ENCODE assay signal across 5 worm cellular contexts in genomic region chrX:14636712-14637111, ce11.
TF ChIP-seq lines count a peak whose summit lies in the region.

No protein-coding gene starts in this region.

TF ChIP-seq in whole organism, L1 larva, 84 proteins besides CTCF, POLR2A, EP300 and RAD21 (continues in another document):
- no peak for TF ChIP-seq dpl-1 (GFP tag; optimal IDR thresholded peaks at IDR 0.05; lab: Kevin White, UChicago)
- no peak for TF ChIP-seq pax-3 (tag; optimal IDR thresholded peaks at IDR 0.05; lab: Kevin White, UChicago)
- peak; percentile 37; the same call in 1 of the 2 replicates for TF ChIP-seq isw-1 (GFP tag; IDR thresholded peaks at IDR 0.05; lab: Robert Waterston, UW)
- TF ChIP-seq nhr-20 (tag; optimal IDR thresholded peaks at IDR 0.05; lab: Kevin White, UChicago), result no peak
- peak; percentile 37; the same call in 1 of the 2 replicates for TF ChIP-seq nhr-19 (GFP tag; conservative IDR thresholded peaks at IDR 0.05; lab: Robert Waterston, UW)
- TF ChIP-seq F16B12.6 (tag; optimal IDR thresholded peaks at IDR 0.05; lab: Kevin White, UChicago), result no peak
- TF ChIP-seq hlh-4 (tag; optimal IDR thresholded peaks at IDR 0.05; lab: Kevin White, UChicago), result no peak
- TF ChIP-seq pqm-1 (tag; optimal IDR thresholded peaks at IDR 0.05; lab: Kevin White, UChicago), result no peak
- peak; percentile 86 for TF ChIP-seq lin-14 (GFP tag; optimal IDR thresholded peaks at IDR 0.05; lab: Kevin White, UChicago)
- TF ChIP-seq ztf-4 (tag; optimal IDR thresholded peaks at IDR 0.05; lab: Kevin White, UChicago), result no peak
- TF ChIP-seq snpc-4 (tag; optimal IDR thresholded peaks at IDR 0.05; lab: Kevin White, UChicago), result peak; percentile 20
- peak; percentile 18 for TF ChIP-seq nhr-71 (tag; optimal IDR thresholded peaks at IDR 0.05; lab: Kevin White, UChicago)
- TF ChIP-seq lsy-2 (tag; optimal IDR thresholded peaks at IDR 0.05; lab: Kevin White, UChicago), result peak in 1 of 2 experiments; percentile 34
- TF ChIP-seq mep-1 (tag; optimal IDR thresholded peaks at IDR 0.05; lab: Kevin White, UChicago), result no peak
- TF ChIP-seq fkh-4 (tag; optimal IDR thresholded peaks at IDR 0.05; lab: Kevin White, UChicago; ENCODE audit: borderline replicate concordance), result no peak
- no peak for TF ChIP-seq swsn-7 (tag; optimal IDR thresholded peaks at IDR 0.05; lab: Kevin White, UChicago)
- no peak for TF ChIP-seq unc-98 (GFP tag; IDR thresholded peaks at IDR 0.05; lab: Robert Waterston, UW)
- TF ChIP-seq hpl-2 (GFP tag; optimal IDR thresholded peaks at IDR 0.05; lab: Kevin White, UChicago), result no peak

TF ChIP-seq in whole organism, L3 larva, 47 proteins besides CTCF, POLR2A, EP300 and RAD21 (continues in another document):
- no peak for TF ChIP-seq elt-2 (tag; optimal IDR thresholded peaks at IDR 0.05; lab: Kevin White, UChicago)
- no peak for TF ChIP-seq ceh-82 (tag; optimal IDR thresholded peaks at IDR 0.05; lab: Kevin White, UChicago)
- peak; percentile 23 for TF ChIP-seq fkh-10 (GFP tag; optimal IDR thresholded peaks at IDR 0.05; lab: Kevin White, UChicago)
- TF ChIP-seq elt-3 (tag; optimal IDR thresholded peaks at IDR 0.05; lab: Kevin White, UChicago), result no peak
- peak; percentile 68 for TF ChIP-seq hmg-11 (tag; optimal IDR thresholded peaks at IDR 0.05; lab: Kevin White, UChicago)
- TF ChIP-seq nhr-28 (tag; optimal IDR thresholded peaks at IDR 0.05; lab: Kevin White, UChicago), result no peak
- TF ChIP-seq egl-5 (tag; optimal IDR thresholded peaks at IDR 0.05; lab: Kevin White, UChicago), result no peak
- no peak for TF ChIP-seq fos-1 (tag; optimal IDR thresholded peaks at IDR 0.05; lab: Kevin White, UChicago)
- no peak for TF ChIP-seq daf-12 (tag; optimal IDR thresholded peaks at IDR 0.05; lab: Kevin White, UChicago)
- peak; percentile 91 for TF ChIP-seq lin-39 (tag; optimal IDR thresholded peaks at IDR 0.05; lab: Kevin White, UChicago)
- no peak for TF ChIP-seq ZK546.5 (tag; optimal IDR thresholded peaks at IDR 0.05; lab: Kevin White, UChicago)
- TF ChIP-seq nfya-1 (tag; optimal IDR thresholded peaks at IDR 0.05; lab: Kevin White, UChicago; ENCODE audit: insufficient read depth), result peak; percentile 64
- no peak for TF ChIP-seq nhr-77 (tag; optimal IDR thresholded peaks at IDR 0.05; lab: Kevin White, UChicago)
- no peak for TF ChIP-seq aly-2 (tag; optimal IDR thresholded peaks at IDR 0.05; lab: Kevin White, UChicago)
- TF ChIP-seq snpc-4 (tag; optimal IDR thresholded peaks at IDR 0.05; lab: Kevin White, UChicago), result peak; percentile 13
- TF ChIP-seq jun-1 (tag; optimal IDR thresholded peaks at IDR 0.05; lab: Kevin White, UChicago), result no peak
- no peak for TF ChIP-seq tbx-2 (tag; optimal IDR thresholded peaks at IDR 0.05; lab: Kevin White, UChicago)
- TF ChIP-seq sea-2 (GFP tag; optimal IDR thresholded peaks at IDR 0.05; lab: Kevin White, UChicago), result no peak
- no peak for TF ChIP-seq nhr-25 (tag; optimal IDR thresholded peaks at IDR 0.05; lab: Kevin White, UChicago)
- no peak for TF ChIP-seq ceh-9 (tag; optimal IDR thresholded peaks at IDR 0.05; lab: Kevin White, UChicago)

TF ChIP-seq in whole organism, early embryonic, 17 proteins besides CTCF, POLR2A, EP300 and RAD21:
- TF ChIP-seq F13C5.2 (tag; optimal IDR thresholded peaks at IDR 0.05; lab: Kevin White, UChicago) (no peak), tbx-37 (GFP tag; conservative IDR thresholded peaks at IDR 0.05; lab: Robert Waterston, UW) (no peak), hmg-4 (GFP tag; optimal IDR thresholded peaks at IDR 0.05; lab: Kevin White, UChicago) (peak; percentile 52)
TF ChIP-seq in whole organism, early embryonic: peak in this region for 1.

TF ChIP-seq in whole organism, midembryonic, 9 proteins besides CTCF, POLR2A, EP300 and RAD21:
- peak; percentile 36; the same call in 1 of the 2 replicates for TF ChIP-seq flt-1 (GFP tag; IDR thresholded peaks at IDR 0.05; lab: Robert Waterston, UW)
- TF ChIP-seq klf-2 (GFP tag; conservative IDR thresholded peaks at IDR 0.05; lab: Robert Waterston, UW), result no peak
- TF ChIP-seq ref-1 (GFP tag; conservative IDR thresholded peaks at IDR 0.05; lab: Robert Waterston, UW), result no peak
- TF ChIP-seq tab-1 (GFP tag; IDR thresholded peaks at IDR 0.05; lab: Robert Waterston, UW), result peak; percentile 67

TF ChIP-seq in whole organism, young adult, 124 proteins besides CTCF, POLR2A, EP300 and RAD21 (continues in another document):
- no peak for TF ChIP-seq chd-7 (tag; optimal IDR thresholded peaks at IDR 0.05; lab: Kevin White, UChicago)
- TF ChIP-seq ztf-3 (GFP tag; optimal IDR thresholded peaks at IDR 0.05; lab: Kevin White, UChicago), result no peak
- TF ChIP-seq lin-54 (GFP tag; optimal IDR thresholded peaks at IDR 0.05; lab: Kevin White, UChicago), result no peak
- TF ChIP-seq B0035.1 (tag; optimal IDR thresholded peaks at IDR 0.05; lab: Kevin White, UChicago), result no peak
- peak; percentile 20 for TF ChIP-seq ceh-27 (GFP tag; optimal IDR thresholded peaks at IDR 0.05; lab: Kevin White, UChicago)
- no peak for TF ChIP-seq sptf-2 (GFP tag; optimal IDR thresholded peaks at IDR 0.05; lab: Kevin White, UChicago)
- no peak for TF ChIP-seq die-1 (tag; optimal IDR thresholded peaks at IDR 0.05; lab: Kevin White, UChicago)
- no peak for TF ChIP-seq tbp1 (GFP tag; optimal IDR thresholded peaks at IDR 0.05; lab: Kevin White, UChicago)
- TF ChIP-seq hmg-1.2 (GFP tag; IDR thresholded peaks at IDR 0.05; lab: Robert Waterston, UW), result no peak
- no peak for TF ChIP-seq egl-44 (GFP tag; IDR thresholded peaks at IDR 0.05; lab: Robert Waterston, UW)
- TF ChIP-seq F57A8.1 (GFP tag; optimal IDR thresholded peaks at IDR 0.05; lab: Kevin White, UChicago), result no peak
- TF ChIP-seq tbx-9 (tag; optimal IDR thresholded peaks at IDR 0.05; lab: Kevin White, UChicago; ENCODE audit: borderline replicate concordance), result no peak
- TF ChIP-seq tlf-1 (GFP tag; optimal IDR thresholded peaks at IDR 0.05; lab: Kevin White, UChicago), result no peak
- no peak for TF ChIP-seq Y53G8AR.9 (GFP tag; conservative IDR thresholded peaks at IDR 0.05; lab: Robert Waterston, UW)
- TF ChIP-seq ceh-91 (GFP tag; IDR thresholded peaks at IDR 0.05; lab: Robert Waterston, UW), result no peak
- TF ChIP-seq ZK185.1 (tag; optimal IDR thresholded peaks at IDR 0.05; lab: Kevin White, UChicago; ENCODE audit: poor library complexity, severe bottlenecking), result no peak
- no peak for TF ChIP-seq egl-18 (GFP tag; IDR thresholded peaks at IDR 0.05; lab: Robert Waterston, UW)
- no peak for TF ChIP-seq let-526 (GFP tag; IDR thresholded peaks at IDR 0.05; lab: Robert Waterston, UW)
- TF ChIP-seq B0261.1 (tag; optimal IDR thresholded peaks at IDR 0.05; lab: Kevin White, UChicago), result no peak
- no peak for TF ChIP-seq snpc-1.1 (tag; optimal IDR thresholded peaks at IDR 0.05; lab: Kevin White, UChicago; ENCODE audit: insufficient read depth)
- TF ChIP-seq nfyb-1 (GFP tag; IDR thresholded peaks at IDR 0.05; lab: Robert Waterston, UW), result 0 out of 2 replicates have a peak, but pooled peaks have one; percentile 67
- TF ChIP-seq nhr-179 (tag; optimal IDR thresholded peaks at IDR 0.05; lab: Kevin White, UChicago), result no peak
- TF ChIP-seq let-607 (tag; optimal IDR thresholded peaks at IDR 0.05; lab: Kevin White, UChicago), result no peak
- TF ChIP-seq ceh-79 (tag; optimal IDR thresholded peaks at IDR 0.05; lab: Kevin White, UChicago), result no peak
- TF ChIP-seq nhr-80 (tag; optimal IDR thresholded peaks at IDR 0.05; lab: Kevin White, UChicago), result no peak
- no peak for TF ChIP-seq F55B11.4 (tag; optimal IDR thresholded peaks at IDR 0.05; lab: Kevin White, UChicago; ENCODE audit: borderline replicate concordance, insufficient read depth)
- no peak for TF ChIP-seq F22D6.2 (tag; optimal IDR thresholded peaks at IDR 0.05; lab: Kevin White, UChicago)
- no peak for TF ChIP-seq atf-7 (tag; optimal IDR thresholded peaks at IDR 0.05; lab: Kevin White, UChicago)
- no peak for TF ChIP-seq cebp-1 (GFP tag; IDR thresholded peaks at IDR 0.05; lab: Robert Waterston, UW)
- no peak for TF ChIP-seq cebp-1 (tag; optimal IDR thresholded peaks at IDR 0.05; lab: Kevin White, UChicago)
- TF ChIP-seq F23B12.7 (tag; optimal IDR thresholded peaks at IDR 0.05; lab: Kevin White, UChicago; ENCODE audit: insufficient read depth), result no peak
- no peak for TF ChIP-seq sdz-38 (tag; optimal IDR thresholded peaks at IDR 0.05; lab: Kevin White, UChicago)
- TF ChIP-seq egrh-3 (GFP tag; IDR thresholded peaks at IDR 0.05; lab: Robert Waterston, UW), result no peak
- TF ChIP-seq ama-1 (optimal IDR thresholded peaks at IDR 0.05; lab: Kevin White, UChicago), result no peak
- TF ChIP-seq ama-1 (GFP tag; optimal IDR thresholded peaks at IDR 0.05; lab: Kevin White, UChicago), result no peak
- TF ChIP-seq F39B2.1 (GFP tag; IDR thresholded peaks at IDR 0.05; lab: Robert Waterston, UW), result no peak
- TF ChIP-seq rpc-1 (optimal IDR thresholded peaks at IDR 0.05; lab: Kevin White, UChicago), result no peak
- TF ChIP-seq rpc-1 (tag; optimal IDR thresholded peaks at IDR 0.05; lab: Kevin White, UChicago), result no peak
- TF ChIP-seq ztf-22 (GFP tag; optimal IDR thresholded peaks at IDR 0.05; lab: Kevin White, UChicago), result no peak
- TF ChIP-seq lsy-27 (tag; optimal IDR thresholded peaks at IDR 0.05; lab: Kevin White, UChicago; ENCODE audit: borderline replicate concordance, insufficient read depth), result no peak
- TF ChIP-seq ztf-6 (GFP tag; IDR thresholded peaks at IDR 0.05; lab: Robert Waterston, UW), result no peak
- TF ChIP-seq unc-62 (GFP tag; optimal IDR thresholded peaks at IDR 0.05; lab: Kevin White, UChicago), result no peak
- TF ChIP-seq zfh-2 (GFP tag; conservative IDR thresholded peaks at IDR 0.05; lab: Robert Waterston, UW), result peak; percentile 94
- TF ChIP-seq B0336.3 (GFP tag; IDR thresholded peaks at IDR 0.05; lab: Robert Waterston, UW), result no peak
- no peak for TF ChIP-seq mel-28 (tag; optimal IDR thresholded peaks at IDR 0.05; lab: Kevin White, UChicago; ENCODE audit: borderline replicate concordance)
- TF ChIP-seq K12H6.12 (tag; optimal IDR thresholded peaks at IDR 0.05; lab: Kevin White, UChicago), result peak; percentile 55
- TF ChIP-seq zim-3 (tag; optimal IDR thresholded peaks at IDR 0.05; lab: Kevin White, UChicago), result no peak
- TF ChIP-seq ceh-100 (GFP tag; IDR thresholded peaks at IDR 0.05; lab: Robert Waterston, UW), result no peak
- TF ChIP-seq madf-3 (GFP tag; IDR thresholded peaks at IDR 0.05; lab: Robert Waterston, UW), result no peak
- no peak for TF ChIP-seq madf-8 (GFP tag; conservative IDR thresholded peaks at IDR 0.05; lab: Robert Waterston, UW)
- no peak for TF ChIP-seq madf-6 (GFP tag; IDR thresholded peaks at IDR 0.05; lab: Robert Waterston, UW)
- TF ChIP-seq nfya-1 (tag; optimal IDR thresholded peaks at IDR 0.05; lab: Kevin White, UChicago; ENCODE audit: borderline replicate concordance, insufficient read depth), result no peak
- TF ChIP-seq Y56A3A.18 (GFP tag; IDR thresholded peaks at IDR 0.05; lab: Robert Waterston, UW), result 0 out of 2 replicates have a peak, but pooled peaks have one; percentile 16

Comparison
In these comparisons a context has a peak if more than half of its experiments do, and no peak if none do; other contexts are left out.
1. Of the 8 proteins assayed by ChIP-seq in both whole organism, young adult and whole organism, L1 larva: peak only in whole organism, young adult: none; only in whole organism, L1 larva: snpc-4; in both: none; in neither: 6; mixed calls (peak in some experiments, not most) for 1.